Worm (Caenorhabditis elegans) whole organism, midembryonic: ENCODE measurements around the gene T19B10.5.

Experiments
- T22C8.4 ChIP-seq: fragments of 200-800 bp; sonication (Bioruptor generic); IDR thresholded peaks from 2 replicates; pipeline ENCODE4 v1.3.6; 2022; ENCODE audit warnings: missing genetic modification characterization, missing compliant biosample characterization
- cog-1 ChIP-seq: sonication (generic microtip); optimal IDR thresholded peaks from 2 replicates; lab custom pipeline; 2016; ENCODE audit warnings: missing genetic modification characterization, missing compliant biosample characterization
- flt-1 ChIP-seq: fragments of 200-800 bp; sonication (Bioruptor generic); IDR thresholded peaks from 2 replicates; pipeline ENCODE4 v1.3.6; 2022; ENCODE audit warnings: missing genetic modification characterization, missing compliant biosample characterization
- klf-2 ChIP-seq: fragments of 200-800 bp; sonication (Bioruptor generic); conservative IDR thresholded peaks from 2 replicates; pipeline ENCODE4 v1.3.6; 2022; ENCODE audit warnings: missing genetic modification reagents, missing genetic modification characterization, missing compliant biosample characterization
- med-1 ChIP-seq: sonication (generic microtip); optimal IDR thresholded peaks from 2 replicates; lab custom pipeline; 2017; ENCODE audit warnings: missing genetic modification characterization, mild to moderate bottlenecking, missing compliant biosample characterization, antibody characterized with exemption, missing genetic modification reagents; ENCODE audit not compliant: insufficient read depth
- ref-1 ChIP-seq: fragments of 200-800 bp; sonication (Bioruptor generic); conservative IDR thresholded peaks from 2 replicates; pipeline ENCODE4 v1.3.6; 2022; ENCODE audit warnings: missing genetic modification reagents, missing genetic modification characterization, missing compliant biosample characterization
- tab-1 ChIP-seq: fragments of 200-800 bp; sonication (Bioruptor generic); IDR thresholded peaks from 2 replicates; pipeline ENCODE4 v1.3.6; 2022; ENCODE audit warnings: missing genetic modification characterization, missing compliant biosample characterization
- ztf-23 ChIP-seq: fragments of 200-800 bp; sonication (Bioruptor generic); IDR thresholded peaks from 2 replicates; pipeline ENCODE4 v1.3.6; 2022; ENCODE audit warnings: missing genetic modification reagents, missing genetic modification characterization, missing compliant biosample characterization
- ztf-29 ChIP-seq: fragments of 200-800 bp; sonication (Bioruptor generic); IDR thresholded peaks from 2 replicates; pipeline ENCODE4 v1.3.6; 2022; ENCODE audit warnings: missing genetic modification reagents, missing genetic modification characterization, missing compliant biosample characterization

The T19B10.5 gene

ce11 chrV:11228653-11229173 lies 5.7 kb upstream of the T19B10.5 start, which contains the start of gene pqn-70:
Gene pqn-70, minus strand, starts transcription at chrV:11228703.
- no peak for TF ChIP-seq tab-1
- TF ChIP-seq ref-1 (GFP tag; lab: Robert Waterston, UW) = no peak
- TF ChIP-seq cog-1 (tag; lab: Kevin White, UChicago) = peak; percentile 61
- TF ChIP-seq T22C8.4 (GFP tag; lab: Robert Waterston, UW) = peak; percentile 90
- TF ChIP-seq ztf-29 (GFP tag; lab: Robert Waterston, UW) = no peak
- no peak for TF ChIP-seq klf-2 (GFP tag; lab: Robert Waterston, UW)
- TF ChIP-seq flt-1 (GFP tag; lab: Robert Waterston, UW) = peak; percentile 67; the same call in 1 of the 2 replicates
- TF ChIP-seq ztf-23 (GFP tag; lab: Robert Waterston, UW) = peak; percentile 57; the same call in 1 of the 2 replicates
- TF ChIP-seq med-1 (GFP tag; lab: Kevin White, UChicago) = no peak

DNA sequence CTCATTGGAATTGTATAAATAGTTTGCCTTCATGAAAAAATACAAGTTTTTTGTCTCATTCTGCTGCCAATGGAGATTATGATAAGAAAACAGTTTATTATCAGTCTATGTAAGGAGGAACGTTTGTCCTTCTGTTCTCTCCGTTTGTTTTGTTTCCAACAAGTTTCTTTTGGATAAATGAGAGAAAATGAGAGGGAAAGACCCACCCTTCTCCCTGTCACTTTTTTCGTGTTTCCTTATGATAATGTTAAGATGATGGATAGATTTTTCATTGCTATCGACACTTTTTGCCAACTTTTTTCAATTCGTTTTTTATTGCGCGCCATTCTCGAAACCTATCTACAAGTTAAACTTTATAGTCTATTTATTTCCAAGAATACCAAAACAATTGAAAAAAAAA lies 3.3 kb upstream of the T19B10.5 start:
- TF ChIP-seq ref-1 (GFP tag; lab: Robert Waterston, UW) (no peak), cog-1 (tag; lab: Kevin White, UChicago) (no peak), tab-1 (no peak), ztf-29 (GFP tag; lab: Robert Waterston, UW) (no peak), ztf-23 (GFP tag; lab: Robert Waterston, UW) (no peak), med-1 (GFP tag; lab: Kevin White, UChicago) (no peak), T22C8.4 (GFP tag; lab: Robert Waterston, UW) (no peak), flt-1 (GFP tag; lab: Robert Waterston, UW) (no peak), klf-2 (GFP tag; lab: Robert Waterston, UW) (no peak)

ce11 chrV:11235876-11236275 lies 1.4 kb downstream of the T19B10.5 start:
- TF ChIP-seq cog-1 (tag; lab: Kevin White, UChicago) = no peak
- TF ChIP-seq ztf-29 (GFP tag; lab: Robert Waterston, UW) = no peak
- TF ChIP-seq tab-1 = no peak
- TF ChIP-seq klf-2 (GFP tag; lab: Robert Waterston, UW) = no peak
- no peak for TF ChIP-seq ref-1 (GFP tag; lab: Robert Waterston, UW)

DNA sequence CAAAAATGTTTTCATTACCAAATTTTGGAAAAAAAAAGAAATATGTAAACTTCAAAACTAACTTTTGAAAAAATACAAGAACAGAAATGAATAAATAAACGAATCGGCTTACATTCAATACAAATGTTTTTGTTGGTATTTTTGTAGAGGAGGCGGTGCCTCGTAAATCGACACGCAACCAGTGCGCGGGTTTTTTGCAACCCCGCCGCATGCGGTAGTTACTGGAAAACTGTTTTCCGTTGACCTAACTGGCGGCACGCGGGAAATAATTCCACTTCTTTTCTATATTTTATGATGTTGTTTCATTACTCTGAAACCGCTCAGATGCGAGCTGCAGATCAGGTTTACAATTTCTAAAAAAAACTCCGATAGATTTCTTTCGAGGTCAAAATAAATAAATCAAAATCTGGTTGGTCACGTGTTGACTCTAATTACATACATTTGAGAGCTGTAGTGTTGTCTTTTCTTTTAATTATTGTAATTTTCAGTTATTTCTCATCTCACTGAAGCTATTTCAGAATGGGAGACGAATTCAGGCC lies 4.8 kb downstream of the T19B10.5 start, which contains the start of the genes dvc-1 and ima-1:
Gene dvc-1, minus strand, starts transcription at position 145 of the 539 bp plus-strand sequence.
Gene ima-1, plus strand, starts transcription at position 489 of the 539 bp plus-strand sequence.
- TF ChIP-seq ref-1 (GFP tag; lab: Robert Waterston, UW) (no peak), cog-1 (tag; lab: Kevin White, UChicago) (peak; percentile 78), flt-1 (GFP tag; lab: Robert Waterston, UW) (peak; percentile 87), ztf-23 (GFP tag; lab: Robert Waterston, UW) (peak; percentile 84), tab-1 (peak; percentile 84), med-1 (GFP tag; lab: Kevin White, UChicago) (peak; percentile 92), klf-2 (GFP tag; lab: Robert Waterston, UW) (peak; percentile 73), ztf-29 (GFP tag; lab: Robert Waterston, UW) (peak; percentile 27; the same call in 1 of the 2 replicates), T22C8.4 (GFP tag; lab: Robert Waterston, UW) (peak; percentile 57)

DNA sequence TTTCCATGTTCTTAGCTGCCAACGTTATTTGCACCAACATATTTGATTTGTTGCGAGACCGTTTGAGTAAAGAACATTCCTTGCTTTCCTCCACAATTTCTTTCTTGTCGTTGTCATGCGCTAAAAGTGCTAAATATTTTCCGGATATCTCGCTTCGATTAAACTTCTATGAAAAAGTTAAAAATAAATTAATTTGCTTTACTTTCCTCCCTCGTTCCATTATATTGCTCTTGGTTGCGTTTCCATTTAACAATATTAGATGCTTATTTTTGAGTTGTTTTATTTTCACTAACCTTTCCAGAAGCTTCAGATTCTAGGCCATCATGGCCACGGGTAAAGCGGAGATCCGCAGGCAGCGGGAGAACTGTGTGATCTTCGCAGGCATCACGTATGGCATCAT lies 7.1 kb downstream of the T19B10.5 start, which contains the start of gene pgap-1:
Gene pgap-1, plus strand, starts transcription at position 301 of the 400 bp plus-strand sequence.
- TF ChIP-seq ztf-29 (GFP tag; lab: Robert Waterston, UW) (no peak), tab-1 (no peak), T22C8.4 (GFP tag; lab: Robert Waterston, UW) (no peak), med-1 (GFP tag; lab: Kevin White, UChicago) (no peak), cog-1 (tag; lab: Kevin White, UChicago) (no peak), klf-2 (GFP tag; lab: Robert Waterston, UW) (no peak), ztf-23 (GFP tag; lab: Robert Waterston, UW) (no peak), flt-1 (GFP tag; lab: Robert Waterston, UW) (no peak), ref-1 (GFP tag; lab: Robert Waterston, UW) (no peak)

DNA sequence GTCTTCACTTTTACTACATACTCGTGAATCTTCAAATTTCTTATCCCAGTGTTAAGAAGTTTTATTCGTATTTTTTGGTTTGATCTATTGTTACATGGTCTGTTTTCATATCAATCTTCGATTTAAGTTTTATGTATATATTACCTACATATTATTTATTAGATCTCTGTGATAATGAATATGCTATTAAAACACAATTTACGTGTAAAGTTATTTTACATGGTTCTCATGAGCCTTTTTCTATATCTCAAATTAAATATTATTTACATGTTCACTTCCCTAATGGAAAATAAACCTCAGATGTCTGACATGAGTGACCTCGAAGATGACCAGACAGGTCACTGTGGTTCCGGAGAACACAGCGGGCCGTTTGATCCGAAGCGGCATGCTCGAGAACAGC lies 10.1 kb downstream of the T19B10.5 start, which contains the start of gene mxl-1:
Gene mxl-1, plus strand, starts transcription at position 301 of the 400 bp plus-strand sequence.
- no peak for TF ChIP-seq cog-1 (tag; lab: Kevin White, UChicago)
- no peak for TF ChIP-seq T22C8.4 (GFP tag; lab: Robert Waterston, UW)
- TF ChIP-seq ztf-29 (GFP tag; lab: Robert Waterston, UW) = no peak
- no peak for TF ChIP-seq ref-1 (GFP tag; lab: Robert Waterston, UW)
- TF ChIP-seq tab-1 = no peak
- no peak for TF ChIP-seq med-1 (GFP tag; lab: Kevin White, UChicago)
- TF ChIP-seq flt-1 (GFP tag; lab: Robert Waterston, UW) = no peak
- no peak for TF ChIP-seq klf-2 (GFP tag; lab: Robert Waterston, UW)
- no peak for TF ChIP-seq ztf-23 (GFP tag; lab: Robert Waterston, UW)

- TF ChIP-seq cog-1 (tag; lab: Kevin White, UChicago) = no peak
- TF ChIP-seq ref-1 (GFP tag; lab: Robert Waterston, UW) = no peak
- no peak for TF ChIP-seq T22C8.4 (GFP tag; lab: Robert Waterston, UW)
- no peak for TF ChIP-seq klf-2 (GFP tag; lab: Robert Waterston, UW)
- no peak for TF ChIP-seq ztf-23 (GFP tag; lab: Robert Waterston, UW)
- TF ChIP-seq tab-1 = no peak
- no peak for TF ChIP-seq med-1 (GFP tag; lab: Kevin White, UChicago)
- no peak for TF ChIP-seq ztf-29 (GFP tag; lab: Robert Waterston, UW)
- no peak for TF ChIP-seq flt-1 (GFP tag; lab: Robert Waterston, UW)
Measured at ce11 chrV:11245029-11245428, 10.6 kb downstream of the T19B10.5 start.

DNA sequence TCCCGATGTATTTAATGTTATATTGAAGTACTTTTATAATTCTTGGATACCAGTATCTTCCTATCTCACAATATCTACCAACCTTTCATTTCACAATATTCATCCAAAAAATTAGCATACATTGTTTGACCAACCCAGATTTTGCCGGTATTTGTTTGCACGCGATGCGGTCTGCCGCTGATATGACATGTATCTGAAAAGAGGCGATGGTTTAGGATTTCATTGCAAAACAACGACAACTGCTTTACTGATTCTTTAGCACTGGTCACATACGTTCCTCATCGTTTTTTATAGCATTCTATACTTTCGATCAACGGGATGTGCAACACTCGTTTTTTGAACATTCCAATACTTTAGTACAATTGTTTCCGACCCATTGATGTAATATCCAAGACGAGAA lies 13.4 kb downstream of the T19B10.5 start, which contains the start of gene mam-4:
Gene mam-4, plus strand, starts transcription at position 301 of the 400 bp plus-strand sequence.
- no peak for TF ChIP-seq klf-2 (GFP tag; lab: Robert Waterston, UW)
- no peak for TF ChIP-seq T22C8.4 (GFP tag; lab: Robert Waterston, UW)
- no peak for TF ChIP-seq cog-1 (tag; lab: Kevin White, UChicago)
- TF ChIP-seq ztf-23 (GFP tag; lab: Robert Waterston, UW) = no peak
- TF ChIP-seq med-1 (GFP tag; lab: Kevin White, UChicago) = no peak
- TF ChIP-seq flt-1 (GFP tag; lab: Robert Waterston, UW) = no peak
